Worm (Caenorhabditis elegans) whole organism, L3 larva: ENCODE data around the gene srw-117.

Experiments
- ZK546.5 ChIP-seq: sonication (generic microtip); optimal IDR thresholded peaks from 2 replicates; lab custom pipeline; 2017; ENCODE audit warnings: missing biosample characterization, missing genetic modification characterization
- aly-2 ChIP-seq: fragments of 150-350 bp; optimal IDR thresholded peaks from 2 replicates; lab custom pipeline; 2014; ENCODE audit warnings: missing biosample characterization, missing genetic modification characterization
- ama-1 ChIP-seq: fragments of 150-350 bp; optimal IDR thresholded peaks from 2 replicates; lab custom pipeline; 2018
- ceh-82 ChIP-seq: fragments of 150-350 bp; optimal IDR thresholded peaks from 2 replicates; lab custom pipeline; 2014; ENCODE audit warnings: missing biosample characterization, missing genetic modification characterization
- ceh-9 ChIP-seq: sonication (generic microtip); optimal IDR thresholded peaks from 2 replicates; lab custom pipeline; 2018; ENCODE audit warnings: missing biosample characterization, missing genetic modification characterization
- egl-5 ChIP-seq: fragments of 150-350 bp; optimal IDR thresholded peaks from 2 replicates; lab custom pipeline; 2017; ENCODE audit warnings: missing biosample characterization, missing genetic modification reagents, missing genetic modification characterization, inconsistent platforms
- elt-1 ChIP-seq: fragments of 150-350 bp; optimal IDR thresholded peaks from 2 replicates; lab custom pipeline; 2014; ENCODE audit warnings: missing biosample characterization, missing genetic modification characterization
- elt-2 ChIP-seq: sonication (generic microtip); optimal IDR thresholded peaks from 2 replicates; lab custom pipeline; 2016; ENCODE audit warnings: missing genetic modification reagents, mild to moderate bottlenecking, missing genetic modification characterization, missing compliant biosample characterization
- elt-3 ChIP-seq, 3 experiments: fragments of 150-350 bp in 1 of 3; sonication (generic microtip) in 2 of 3; optimal IDR thresholded peaks; 2 replicates in 2 of 3; 4 replicates in 1 of 3; lab custom pipeline; 2014 to 2017; ENCODE audit warnings: missing biosample characterization in 3 of 3, missing genetic modification characterization in 3 of 3
- eor-1 ChIP-seq, 2 experiments: fragments of 150-350 bp; optimal IDR thresholded peaks; 2 replicates each; lab custom pipeline; 2014 to 2018; ENCODE audit warnings: missing biosample characterization in 2 of 2, missing genetic modification characterization in 2 of 2
- fkh-10 ChIP-seq: sonication (generic microtip); optimal IDR thresholded peaks from 2 replicates; lab custom pipeline; 2017; ENCODE audit warnings: missing biosample characterization, missing genetic modification reagents, missing genetic modification characterization
- fkh-2 ChIP-seq: fragments of 150-350 bp; optimal IDR thresholded peaks from 2 replicates; lab custom pipeline; 2014; ENCODE audit warnings: missing biosample characterization, missing genetic modification reagents, missing genetic modification characterization
- fos-1 ChIP-seq: fragments of 150-350 bp; optimal IDR thresholded peaks from 2 replicates; lab custom pipeline; 2014; ENCODE audit warnings: missing biosample characterization, missing genetic modification characterization
- hmg-11 ChIP-seq: sonication (generic microtip); optimal IDR thresholded peaks from 2 replicates; lab custom pipeline; 2016; ENCODE audit warnings: missing genetic modification characterization, missing compliant biosample characterization
- jun-1 ChIP-seq: fragments of 150-350 bp; optimal IDR thresholded peaks from 2 replicates; lab custom pipeline; 2014; ENCODE audit warnings: missing biosample characterization, missing genetic modification reagents, missing genetic modification characterization
- lin-39 ChIP-seq: fragments of 150-350 bp; optimal IDR thresholded peaks from 2 replicates; lab custom pipeline; 2018; ENCODE audit warnings: missing biosample characterization, missing genetic modification reagents, missing genetic modification characterization
- lsy-12 ChIP-seq: sonication (generic microtip); optimal IDR thresholded peaks from 2 replicates; lab custom pipeline; 2016; ENCODE audit warnings: mild to moderate bottlenecking, missing genetic modification characterization, missing compliant biosample characterization
- mdl-1 ChIP-seq: fragments of 150-350 bp; optimal IDR thresholded peaks from 2 replicates; lab custom pipeline; 2014; ENCODE audit warnings: missing biosample characterization, missing genetic modification characterization
- mml-1 ChIP-seq: fragments of 150-350 bp; sonication (generic microtip); optimal IDR thresholded peaks from 3 replicates; lab custom pipeline; 2014; ENCODE audit warnings: missing biosample characterization, missing genetic modification characterization
- nfya-1 ChIP-seq: sonication (generic microtip); optimal IDR thresholded peaks from 2 replicates; lab custom pipeline; 2017; ENCODE audit warnings: missing genetic modification characterization, mild to moderate bottlenecking, missing compliant biosample characterization, antibody characterized with exemption, moderate library complexity; ENCODE audit not compliant: insufficient read depth
- nhr-11 ChIP-seq: fragments of 150-350 bp; optimal IDR thresholded peaks from 2 replicates; lab custom pipeline; 2014; ENCODE audit warnings: missing biosample characterization, missing genetic modification characterization
- nhr-12 ChIP-seq: fragments of 150-350 bp; optimal IDR thresholded peaks from 2 replicates; lab custom pipeline; 2014; ENCODE audit warnings: missing biosample characterization, missing genetic modification characterization
- nhr-23 ChIP-seq: fragments of 150-350 bp; optimal IDR thresholded peaks from 2 replicates; lab custom pipeline; 2014; ENCODE audit warnings: missing biosample characterization, missing genetic modification reagents, missing genetic modification characterization
- nhr-237 ChIP-seq: fragments of 150-350 bp; optimal IDR thresholded peaks from 2 replicates; lab custom pipeline; 2014; ENCODE audit warnings: missing biosample characterization, missing genetic modification characterization
- nhr-25 ChIP-seq: sonication (generic microtip); optimal IDR thresholded peaks from 2 replicates; lab custom pipeline; 2017; ENCODE audit warnings: missing biosample characterization, missing genetic modification characterization
- nhr-28 ChIP-seq: fragments of 150-350 bp; optimal IDR thresholded peaks from 2 replicates; lab custom pipeline; 2014; ENCODE audit warnings: missing biosample characterization, missing genetic modification characterization
- nhr-43 ChIP-seq: sonication (generic microtip); optimal IDR thresholded peaks from 2 replicates; lab custom pipeline; 2016; ENCODE audit warnings: mild to moderate bottlenecking, missing genetic modification characterization, missing compliant biosample characterization; ENCODE audit not compliant: poor library complexity, severe bottlenecking
- nhr-76 ChIP-seq: fragments of 150-350 bp; sonication (generic microtip); optimal IDR thresholded peaks from 5 replicates; lab custom pipeline; 2014; ENCODE audit warnings: missing biosample characterization, missing genetic modification characterization
- pha-4 ChIP-seq: fragments of 150-350 bp; optimal IDR thresholded peaks from 2 replicates; lab custom pipeline; 2014; ENCODE audit warnings: missing biosample characterization, missing genetic modification reagents, missing genetic modification characterization
- pqm-1 ChIP-seq: fragments of 150-350 bp; optimal IDR thresholded peaks from 2 replicates; lab custom pipeline; 2017; ENCODE audit warnings: missing biosample characterization, missing genetic modification characterization, inconsistent platforms
- sea-2 ChIP-seq: fragments of 150-350 bp; sonication (generic microtip); optimal IDR thresholded peaks from 4 replicates; lab custom pipeline; 2014; ENCODE audit warnings: missing biosample characterization, missing genetic modification reagents, missing genetic modification characterization
- skn-1 ChIP-seq: fragments of 150-350 bp; optimal IDR thresholded peaks from 2 replicates; lab custom pipeline; 2014; ENCODE audit warnings: missing biosample characterization, missing genetic modification characterization
- snpc-4 ChIP-seq: fragments of 150-350 bp; optimal IDR thresholded peaks from 2 replicates; lab custom pipeline; 2014; ENCODE audit warnings: missing biosample characterization, missing genetic modification characterization
- unc-62 ChIP-seq: fragments of 150-350 bp; sonication (generic microtip); optimal IDR thresholded peaks from 4 replicates; lab custom pipeline; 2014; ENCODE audit warnings: missing biosample characterization, missing genetic modification reagents, missing genetic modification characterization
- ztf-11 ChIP-seq: fragments of 150-350 bp; optimal IDR thresholded peaks from 2 replicates; lab custom pipeline; 2014; ENCODE audit warnings: missing biosample characterization, missing genetic modification characterization
- ztf-4 ChIP-seq: fragments of 150-350 bp; optimal IDR thresholded peaks from 2 replicates; lab custom pipeline; 2014; ENCODE audit warnings: missing biosample characterization, missing genetic modification characterization

srw-117 gene

DNA sequence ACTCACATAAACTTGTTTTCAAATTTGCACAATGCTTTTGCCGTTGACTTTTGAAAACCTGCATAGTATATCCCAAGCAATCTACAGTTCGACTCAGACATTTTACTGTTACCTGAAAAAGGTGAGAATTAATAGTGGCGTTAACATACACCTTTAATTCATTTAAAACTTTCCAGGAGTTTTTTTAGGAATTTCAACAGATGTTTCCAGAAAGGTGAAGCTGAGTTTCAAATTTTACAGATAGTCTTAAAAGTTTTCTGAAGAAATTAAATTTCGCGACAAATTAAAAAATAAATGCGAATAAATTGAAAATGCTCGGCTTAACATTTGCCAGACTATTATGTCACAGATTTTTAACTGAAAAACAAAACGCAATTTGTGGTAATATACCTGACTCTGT, 16.5 kb upstream of the srw-117 start, which contains the start of gene srw-119:
TSS of gene srw-119 (minus strand) at position 101 of the 400 bp plus-strand sequence.
- TF ChIP-seq nhr-237 (tag; lab: Kevin White, UChicago) = no peak
- no peak for TF ChIP-seq nhr-25 (tag; lab: Kevin White, UChicago)
- no peak for TF ChIP-seq nhr-23 (tag; lab: Kevin White, UChicago)
- TF ChIP-seq fkh-2 (tag; lab: Kevin White, UChicago) = no peak
- TF ChIP-seq hmg-11 (tag; lab: Kevin White, UChicago) = no peak
- TF ChIP-seq ceh-82 = no peak
- TF ChIP-seq skn-1 (tag; lab: Kevin White, UChicago) = no peak
- no peak for TF ChIP-seq mml-1
- TF ChIP-seq nhr-11 (tag; lab: Kevin White, UChicago) = no peak
- no peak for TF ChIP-seq eor-1 (tag; optimal IDR thresholded peaks at IDR 0.05; lab: Kevin White, UChicago)
- TF ChIP-seq fkh-10 = no peak
- TF ChIP-seq snpc-4 (tag; lab: Kevin White, UChicago) = no peak
- no peak for TF ChIP-seq elt-2 (tag; lab: Kevin White, UChicago)
- no peak for TF ChIP-seq pha-4 (tag; lab: Kevin White, UChicago)
- TF ChIP-seq ceh-9 = no peak
- no peak for TF ChIP-seq jun-1 (tag; lab: Kevin White, UChicago)
- TF ChIP-seq nhr-28 (tag; lab: Kevin White, UChicago) = no peak
- no peak for TF ChIP-seq aly-2 (tag; lab: Kevin White, UChicago)
- no peak for TF ChIP-seq sea-2 (GFP tag; lab: Kevin White, UChicago)

DNA sequence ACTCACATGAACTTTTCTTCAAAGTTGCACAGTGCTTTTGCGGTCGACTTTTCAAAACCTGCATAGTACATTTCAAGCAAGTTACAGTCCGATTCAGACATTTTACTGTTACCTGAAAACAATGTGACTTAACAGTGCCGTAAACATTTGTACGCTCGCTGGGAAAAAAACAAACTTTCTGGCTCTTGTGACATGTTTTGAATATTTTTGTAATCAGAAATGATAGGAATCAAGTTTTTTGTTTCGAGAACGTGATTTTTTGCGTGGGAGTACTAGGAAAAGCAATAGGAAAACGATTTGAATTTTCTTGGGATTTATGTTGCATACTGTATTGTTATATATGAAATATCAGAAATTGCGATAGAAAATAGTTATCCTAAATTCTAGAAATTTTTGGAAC, 12.9 kb upstream of the srw-117 start, which contains the start of gene srw-120:
TSS of gene srw-120 (minus strand) at position 101 of the 400 bp plus-strand sequence.
- TF ChIP-seq nhr-11 (tag; lab: Kevin White, UChicago) (no peak), fkh-2 (tag; lab: Kevin White, UChicago) (no peak), lin-39 (tag; lab: Kevin White, UChicago) (no peak), ceh-9 (no peak), fkh-10 (no peak), unc-62 (no peak), nhr-76 (tag; lab: Kevin White, UChicago) (no peak), jun-1 (tag; lab: Kevin White, UChicago) (no peak), nhr-23 (tag; lab: Kevin White, UChicago) (no peak), eor-1 (tag; optimal IDR thresholded peaks at IDR 0.05; lab: Kevin White, UChicago) (no peak), nhr-12 (tag; lab: Kevin White, UChicago) (no peak), ztf-4 (tag; lab: Kevin White, UChicago) (no peak)

DNA sequence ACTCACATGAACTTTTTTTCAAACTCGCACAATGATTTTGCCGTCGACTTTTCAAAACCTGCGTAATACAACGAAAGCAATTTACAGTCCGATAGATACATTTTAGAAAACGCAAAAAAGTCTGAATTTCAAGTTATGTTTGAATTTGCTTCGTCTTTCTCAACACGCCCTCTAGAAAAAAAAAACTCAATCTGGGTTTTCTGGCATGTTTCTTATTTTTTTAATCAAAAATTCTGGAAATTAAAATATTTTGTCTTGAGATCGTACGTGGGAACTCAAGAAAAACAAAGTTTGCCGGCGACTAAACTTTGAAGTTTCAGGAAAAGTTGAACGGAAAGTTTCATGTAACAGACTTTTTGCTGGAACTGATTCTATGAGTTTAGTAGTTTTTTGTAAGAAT, 10.6 kb upstream of the srw-117 start, which contains the start of gene srw-115:
TSS of gene srw-115 (minus strand) at position 101 of the 400 bp plus-strand sequence.
- TF ChIP-seq elt-3 (tag; optimal IDR thresholded peaks at IDR 0.05; lab: Kevin White, UChicago) (no peak), nhr-43 (tag; lab: Kevin White, UChicago) (no peak), elt-1 (tag; lab: Kevin White, UChicago) (no peak), ztf-4 (tag; lab: Kevin White, UChicago) (no peak), jun-1 (tag; lab: Kevin White, UChicago) (no peak), lin-39 (tag; lab: Kevin White, UChicago) (no peak), ZK546.5 (tag; lab: Kevin White, UChicago) (no peak), nfya-1 (tag; lab: Kevin White, UChicago) (no peak), aly-2 (tag; lab: Kevin White, UChicago) (no peak)

DNA sequence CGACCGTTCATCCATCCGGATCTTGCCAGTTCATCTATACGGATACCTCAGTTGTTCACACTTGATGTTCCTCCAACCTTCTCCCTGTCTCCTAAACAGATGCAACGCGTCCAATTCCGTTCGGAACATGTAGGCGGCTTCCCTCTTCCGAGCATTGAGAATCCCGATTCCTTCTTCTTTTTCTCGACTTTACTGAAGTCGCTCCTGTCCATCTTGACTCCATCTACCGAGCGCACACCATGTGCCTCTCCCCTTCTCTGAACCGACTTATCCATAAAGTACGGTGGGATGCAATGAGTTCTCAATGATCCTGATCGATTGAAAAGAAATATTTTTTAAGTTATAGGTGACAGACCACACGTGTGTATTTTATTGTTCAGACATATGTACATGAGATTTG, 8.8 kb upstream of the srw-117 start:
- TF ChIP-seq elt-3 (tag; optimal IDR thresholded peaks at IDR 0.05; lab: Kevin White, UChicago) = no peak
- TF ChIP-seq nhr-237 (tag; lab: Kevin White, UChicago) = no peak
- no peak for TF ChIP-seq ZK546.5 (tag; lab: Kevin White, UChicago)
- TF ChIP-seq pqm-1 (tag; lab: Kevin White, UChicago) = no peak
- TF ChIP-seq nhr-43 (tag; lab: Kevin White, UChicago) = no peak
- TF ChIP-seq nhr-23 (tag; lab: Kevin White, UChicago) = no peak
- TF ChIP-seq lsy-12 = no peak
- no peak for TF ChIP-seq fos-1 (tag; lab: Kevin White, UChicago)
- no peak for TF ChIP-seq ama-1 (lab: Kevin White, UChicago)
- no peak for TF ChIP-seq egl-5 (tag; lab: Kevin White, UChicago)
- TF ChIP-seq mdl-1 (tag; lab: Kevin White, UChicago) = no peak
- TF ChIP-seq ztf-11 = no peak
- no peak for TF ChIP-seq lin-39 (tag; lab: Kevin White, UChicago)
- no peak for TF ChIP-seq nhr-28 (tag; lab: Kevin White, UChicago)
- TF ChIP-seq sea-2 (GFP tag; lab: Kevin White, UChicago) = no peak
- no peak for TF ChIP-seq nhr-12 (tag; lab: Kevin White, UChicago)
- TF ChIP-seq, all 47 proteins: peak for 0
